Worm (Caenorhabditis elegans) whole organism, L1 larva: ENCODE results near the gene bbs-4.

ENCODE experiments used
- C04F5.9 ChIP-seq: sonication (generic microtip); optimal IDR thresholded peaks from 2 replicates; lab custom pipeline; 2016; ENCODE audit warnings: missing genetic modification characterization, missing compliant biosample characterization
- C34B4.2 ChIP-seq: sonication (generic microtip); optimal IDR thresholded peaks from 2 replicates; lab custom pipeline; 2017; ENCODE audit warnings: mild to moderate bottlenecking, missing genetic modification characterization, missing compliant biosample characterization
- F16B12.6 ChIP-seq: fragments of 150-350 bp; optimal IDR thresholded peaks from 2 replicates; lab custom pipeline; 2014; ENCODE audit warnings: missing biosample characterization, missing genetic modification characterization
- Y116A8C.19 ChIP-seq: sonication (generic microtip); optimal IDR thresholded peaks from 2 replicates; lab custom pipeline; 2016; ENCODE audit warnings: missing compliant biosample characterization, missing genetic modification characterization, borderline replicate concordance
- aly-2 ChIP-seq: fragments of 150-350 bp; optimal IDR thresholded peaks from 2 replicates; lab custom pipeline; 2014; ENCODE audit warnings: missing biosample characterization, missing genetic modification characterization
- ama-1 ChIP-seq: fragments of 150-350 bp; optimal IDR thresholded peaks from 2 replicates; lab custom pipeline; 2014
- blmp-1 ChIP-seq: fragments of 150-350 bp; optimal IDR thresholded peaks from 2 replicates; lab custom pipeline; 2014; ENCODE audit warnings: missing biosample characterization, missing genetic modification characterization
- ceh-8 ChIP-seq: fragments of 200-800 bp; sonication (Bioruptor generic); optimal IDR thresholded peaks from 2 replicates; lab custom pipeline; 2018; ENCODE audit warnings: mild to moderate bottlenecking, missing genetic modification characterization, moderate library complexity, missing compliant biosample characterization
- ceh-90 ChIP-seq: sonication (generic microtip); optimal IDR thresholded peaks from 2 replicates; lab custom pipeline; 2016; ENCODE audit warnings: missing genetic modification characterization, missing compliant biosample characterization
- dsc-1 ChIP-seq: sonication (generic microtip); optimal IDR thresholded peaks from 2 replicates; lab custom pipeline; 2016; ENCODE audit warnings: mild to moderate bottlenecking, missing genetic modification characterization, missing compliant biosample characterization
- efl-1 ChIP-seq, 4 experiments: fragments of 150-350 bp; optimal IDR thresholded peaks in 3 of 4; peaks in 1 of 4; 1 replicate in 1 of 4; 2 replicates in 3 of 4; lab custom pipeline; 2014; ENCODE audit warnings: missing biosample characterization in 2 of 4, missing genetic modification characterization in 2 of 4, missing genetic modification reagents in 2 of 4
- elt-2 ChIP-seq: sonication (generic microtip); optimal IDR thresholded peaks from 2 replicates; lab custom pipeline; 2016; ENCODE audit warnings: missing genetic modification characterization, mild to moderate bottlenecking, inconsistent platforms, missing compliant biosample characterization, missing genetic modification reagents
- elt-3 ChIP-seq, 6 experiments: fragments of 150-350 bp in 1 of 6; sonication (generic microtip); optimal IDR thresholded peaks; 2 replicates each; lab custom pipeline; 2017 to 2018; ENCODE audit warnings: missing biosample characterization in 6 of 6, missing genetic modification characterization in 6 of 6, inconsistent platforms in 1 of 6
- ets-5 ChIP-seq: fragments of 200-800 bp; sonication (Bioruptor generic); IDR thresholded peaks from 2 replicates; pipeline ENCODE4 v1.3.6; 2022; ENCODE audit warnings: missing genetic modification characterization, missing compliant biosample characterization
- fkh-4 ChIP-seq: sonication (generic microtip); optimal IDR thresholded peaks from 2 replicates; lab custom pipeline; 2016; ENCODE audit warnings: missing compliant biosample characterization, missing genetic modification characterization, borderline replicate concordance
- irx-1 ChIP-seq: sonication (generic microtip); optimal IDR thresholded peaks from 2 replicates; lab custom pipeline; 2016; ENCODE audit warnings: missing genetic modification characterization, missing compliant biosample characterization
- lin-13 ChIP-seq: fragments of 150-350 bp; optimal IDR thresholded peaks from 2 replicates; lab custom pipeline; 2014; ENCODE audit warnings: missing biosample characterization, missing genetic modification reagents, missing genetic modification characterization
- lin-14 ChIP-seq: fragments of 200-800 bp; sonication (Bioruptor generic); optimal IDR thresholded peaks from 2 replicates; lab custom pipeline; 2018; ENCODE audit warnings: mild to moderate bottlenecking, missing genetic modification characterization, moderate library complexity, missing compliant biosample characterization
- lin-35 ChIP-seq, 2 experiments: fragments of 150-350 bp; optimal IDR thresholded peaks; 2 replicates each; lab custom pipeline; 2014; ENCODE audit warnings: missing biosample characterization in 2 of 2, missing genetic modification characterization in 2 of 2, missing genetic modification reagents in 2 of 2
- lin-39 ChIP-seq: fragments of 150-350 bp; optimal IDR thresholded peaks from 2 replicates; lab custom pipeline; 2014; ENCODE audit warnings: missing biosample characterization, missing genetic modification reagents, missing genetic modification characterization
- lsy-2 ChIP-seq, 2 experiments: fragments of 150-350 bp; optimal IDR thresholded peaks; 2 replicates each; lab custom pipeline; 2014; ENCODE audit warnings: missing biosample characterization in 2 of 2, missing genetic modification characterization in 2 of 2
- mab-9 ChIP-seq: fragments of 200-800 bp; sonication (Bioruptor generic); IDR thresholded peaks from 2 replicates; pipeline ENCODE4 v1.3.6; 2022; ENCODE audit warnings: missing genetic modification reagents, missing genetic modification characterization, missing compliant biosample characterization
- mdl-1 ChIP-seq, 2 experiments: fragments of 150-350 bp; optimal IDR thresholded peaks; 2 replicates each; lab custom pipeline; 2014 to 2017; ENCODE audit warnings: missing biosample characterization in 2 of 2, missing genetic modification characterization in 2 of 2, inconsistent platforms in 1 of 2
- mef-2 ChIP-seq: fragments of 150-350 bp; optimal IDR thresholded peaks from 2 replicates; lab custom pipeline; 2014; ENCODE audit warnings: missing biosample characterization, missing genetic modification characterization
- mep-1 ChIP-seq: fragments of 150-350 bp; optimal IDR thresholded peaks from 2 replicates; lab custom pipeline; 2014; ENCODE audit warnings: missing biosample characterization, missing genetic modification characterization
- nhr-11 ChIP-seq: fragments of 150-350 bp; optimal IDR thresholded peaks from 2 replicates; lab custom pipeline; 2014; ENCODE audit warnings: missing biosample characterization, missing genetic modification characterization
- nhr-12 ChIP-seq: sonication (generic microtip); optimal IDR thresholded peaks from 2 replicates; lab custom pipeline; 2017; ENCODE audit warnings: missing biosample characterization, missing genetic modification characterization
- nhr-19 ChIP-seq: fragments of 200-800 bp; sonication (Bioruptor generic); conservative IDR thresholded peaks from 2 replicates; pipeline ENCODE4 v1.3.6; 2022; ENCODE audit warnings: missing genetic modification characterization, missing compliant biosample characterization
- nhr-20 ChIP-seq: sonication (generic microtip); optimal IDR thresholded peaks from 2 replicates; lab custom pipeline; 2016; ENCODE audit warnings: mild to moderate bottlenecking, missing genetic modification characterization, missing compliant biosample characterization
- nhr-28 ChIP-seq: fragments of 150-350 bp; optimal IDR thresholded peaks from 2 replicates; lab custom pipeline; 2014; ENCODE audit warnings: missing biosample characterization, missing genetic modification characterization
- nhr-76 ChIP-seq: sonication (generic microtip); optimal IDR thresholded peaks from 2 replicates; lab custom pipeline; 2017; ENCODE audit warnings: missing biosample characterization, missing genetic modification characterization
- nhr-85 ChIP-seq: sonication (generic microtip); peaks from one replicate; lab custom pipeline; 2016; ENCODE audit warnings: missing genetic modification characterization, inconsistent platforms, missing compliant biosample characterization
- nhr-90 ChIP-seq: sonication (generic microtip); optimal IDR thresholded peaks from 2 replicates; lab custom pipeline; 2016; ENCODE audit warnings: mild to moderate bottlenecking, missing genetic modification characterization, missing compliant biosample characterization; ENCODE audit not compliant: poor library complexity
- rnt-1 ChIP-seq: sonication (generic microtip); optimal IDR thresholded peaks from 2 replicates; lab custom pipeline; 2016; ENCODE audit warnings: mild to moderate bottlenecking, missing genetic modification characterization, moderate library complexity, missing compliant biosample characterization
- skn-1 ChIP-seq: fragments of 150-350 bp; optimal IDR thresholded peaks from 2 replicates; lab custom pipeline; 2014; ENCODE audit warnings: missing biosample characterization, missing genetic modification characterization
- snpc-4 ChIP-seq: fragments of 150-350 bp; optimal IDR thresholded peaks from 2 replicates; lab custom pipeline; 2014; ENCODE audit warnings: missing biosample characterization, missing genetic modification characterization
- snu-23 ChIP-seq: sonication (generic microtip); optimal IDR thresholded peaks from 2 replicates; lab custom pipeline; 2016; ENCODE audit warnings: missing genetic modification characterization, missing compliant biosample characterization
- sptf-1 ChIP-seq: fragments of 150-350 bp; optimal IDR thresholded peaks from 2 replicates; lab custom pipeline; 2014; ENCODE audit warnings: missing biosample characterization, missing genetic modification characterization
- tbx-2 ChIP-seq: sonication (generic microtip); optimal IDR thresholded peaks from 2 replicates; lab custom pipeline; 2016; ENCODE audit warnings: missing genetic modification characterization, missing compliant biosample characterization
- tlp-1 ChIP-seq: fragments of 150-350 bp; optimal IDR thresholded peaks from 2 replicates; lab custom pipeline; 2014; ENCODE audit warnings: missing biosample characterization, missing genetic modification characterization
- unc-30 ChIP-seq: sonication (generic microtip); optimal IDR thresholded peaks from 2 replicates; lab custom pipeline; 2017; ENCODE audit warnings: missing biosample characterization, missing genetic modification characterization
- unc-86 ChIP-seq: sonication (generic microtip); optimal IDR thresholded peaks from 2 replicates; lab custom pipeline; 2016; ENCODE audit warnings: missing genetic modification characterization, missing compliant biosample characterization
- zag-1 ChIP-seq: fragments of 150-350 bp; optimal IDR thresholded peaks from 2 replicates; lab custom pipeline; 2014; ENCODE audit warnings: missing biosample characterization, missing genetic modification characterization
- zip-4 ChIP-seq: fragments of 200-800 bp; sonication (Bioruptor generic); optimal IDR thresholded peaks from 2 replicates; lab custom pipeline; 2018; ENCODE audit warnings: mild to moderate bottlenecking, missing genetic modification characterization, moderate library complexity, missing compliant biosample characterization
- ztf-4 ChIP-seq: fragments of 150-350 bp; optimal IDR thresholded peaks from 2 replicates; lab custom pipeline; 2014; ENCODE audit warnings: missing biosample characterization, missing genetic modification characterization

Gene bbs-4

DNA sequence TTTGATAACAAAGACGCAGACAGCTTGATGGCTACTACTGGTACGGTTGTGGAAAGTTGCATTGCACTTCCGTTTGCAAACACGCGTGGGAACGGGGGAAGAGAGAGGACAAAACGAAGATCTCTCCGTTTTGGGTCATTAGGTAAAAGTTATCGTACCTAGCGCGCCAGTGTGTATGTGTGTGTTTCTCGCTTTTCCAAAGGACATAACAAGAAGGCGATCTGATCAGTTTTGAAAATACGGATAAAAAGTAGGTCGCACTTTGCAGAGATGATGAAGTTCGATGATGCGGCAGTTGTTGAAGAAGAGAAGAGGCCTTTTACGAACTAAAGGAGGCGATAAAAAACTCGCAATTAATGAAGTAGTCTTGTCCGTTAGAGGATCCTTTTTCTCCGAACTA is 33.1 kb upstream of the bbs-4 start:
- TF ChIP-seq blmp-1 (tag; lab: Kevin White, UChicago) (peak; percentile 93), mab-9 (GFP tag; lab: Robert Waterston, UW) (no peak), elt-3 (tag; optimal IDR thresholded peaks at IDR 0.05; lab: Kevin White, UChicago) (peak in 1 of 6 experiments; percentile 38)

DNA sequence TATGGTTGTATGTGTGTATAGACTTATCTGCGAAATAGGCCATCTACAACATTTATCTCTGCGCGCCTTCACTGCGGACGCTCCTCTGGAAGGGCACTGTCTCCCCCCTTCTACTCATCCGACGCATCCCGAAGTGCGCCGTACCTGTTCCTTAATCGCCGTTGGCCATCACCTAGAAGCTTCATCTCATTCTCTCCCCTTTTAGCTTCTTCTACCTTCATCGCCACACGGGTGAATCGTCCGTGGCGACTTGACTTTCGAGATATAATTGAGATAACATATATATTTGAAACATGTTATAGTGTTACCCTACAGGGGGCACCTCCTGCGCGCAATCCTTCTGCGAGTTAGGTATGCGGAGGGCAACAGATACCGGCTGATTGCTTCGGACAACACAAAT is 30.1 kb upstream of the bbs-4 start:
- no peak for TF ChIP-seq tlp-1
- TF ChIP-seq nhr-85 (tag; lab: Kevin White, UChicago), result peak; percentile 12
- no peak for TF ChIP-seq mep-1

DNA sequence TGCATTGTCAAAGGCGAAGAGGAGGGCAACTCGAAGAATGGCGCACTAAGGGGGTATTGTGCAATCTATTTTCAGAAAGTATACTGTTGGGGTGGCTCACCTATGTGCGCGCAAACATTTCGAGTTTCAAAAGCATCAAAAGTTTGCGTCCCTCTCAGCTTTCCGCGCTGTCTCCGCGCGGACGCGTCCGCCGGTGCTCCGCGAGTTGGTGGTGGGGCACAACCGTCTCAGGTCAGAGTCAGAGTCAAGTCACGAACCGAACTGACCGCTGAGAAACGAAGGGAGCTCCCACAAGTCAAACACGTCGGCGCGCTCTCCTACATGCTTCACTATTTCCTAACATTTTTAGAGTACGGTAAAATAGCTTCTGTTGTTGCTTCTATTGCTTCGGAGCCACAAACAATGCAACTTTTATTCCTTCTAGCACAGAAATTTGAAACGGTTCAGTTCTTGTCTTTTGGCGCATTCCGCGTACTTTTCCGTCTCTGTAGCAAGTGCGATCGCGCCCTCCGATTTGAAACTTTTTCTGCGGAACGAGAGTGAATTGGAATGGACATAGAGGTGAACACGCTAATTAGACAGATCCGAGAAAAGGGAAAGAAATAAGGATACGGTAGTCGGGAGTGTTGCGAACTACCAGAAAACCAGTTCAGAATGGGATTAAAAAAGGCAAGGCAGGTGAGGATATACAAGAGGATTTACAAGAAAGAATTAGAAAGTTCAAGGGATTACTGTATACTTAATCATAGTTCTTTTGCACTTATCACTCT is 27.5 kb upstream of the bbs-4 start:
- TF ChIP-seq skn-1 (tag; lab: Kevin White, UChicago) (no peak), nhr-90 (tag; lab: Kevin White, UChicago) (no peak), blmp-1 (tag; lab: Kevin White, UChicago) (peak; percentile 96), mdl-1 (tag; optimal IDR thresholded peaks at IDR 0.05; lab: Kevin White, UChicago) (no peak), Y116A8C.19 (tag; lab: Kevin White, UChicago) (no peak), ceh-8 (GFP tag; lab: Kevin White, UChicago) (no peak), snpc-4 (no peak), ama-1 (no peak), tbx-2 (tag; lab: Kevin White, UChicago) (no peak), elt-2 (tag; lab: Kevin White, UChicago) (no peak), zag-1 (no peak), efl-1 (optimal IDR thresholded peaks at IDR 0.05; lab: Kevin White, UChicago) (no peak), efl-1 (GFP tag; optimal IDR thresholded peaks at IDR 0.05 in 1 of 2; lab: Kevin White, UChicago) (peak in 1 of 2 experiments; percentile 51), C04F5.9 (tag; lab: Kevin White, UChicago) (no peak), unc-30 (no peak), nhr-20 (tag; lab: Kevin White, UChicago) (no peak), nhr-76 (tag; lab: Kevin White, UChicago) (no peak)
- TF ChIP-seq, all 84 proteins: peak for 2

DNA sequence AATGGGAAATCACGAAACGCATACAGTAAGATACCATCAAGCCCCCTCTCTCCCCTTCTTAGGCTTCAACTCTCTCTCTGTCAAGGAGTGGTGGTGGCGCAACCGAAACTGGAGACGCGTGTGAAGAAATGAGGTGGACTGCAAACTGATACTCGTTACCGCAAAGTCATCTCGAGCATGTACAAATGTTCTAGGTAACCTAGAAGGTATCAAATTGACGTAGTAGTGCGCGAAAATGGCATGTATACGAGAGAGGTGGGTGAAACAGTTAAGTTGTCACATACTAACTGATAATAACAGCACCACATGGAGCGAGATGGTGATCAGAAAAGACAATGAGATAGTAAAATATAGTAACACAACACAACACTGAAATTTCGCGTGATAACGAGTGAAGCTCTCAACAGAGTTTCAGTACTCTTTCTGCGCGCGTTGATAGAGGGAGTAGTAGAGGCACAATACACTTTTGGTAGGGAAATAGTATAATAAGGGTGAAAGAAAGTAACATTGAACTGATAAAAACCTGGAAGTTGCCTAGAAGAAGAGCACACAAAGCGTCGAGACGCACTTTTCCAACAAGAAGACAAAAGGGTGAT is 26.3 kb upstream of the bbs-4 start:
- no peak for TF ChIP-seq nhr-11 (tag; lab: Kevin White, UChicago)
- TF ChIP-seq mef-2 (tag; lab: Kevin White, UChicago), result no peak
- TF ChIP-seq irx-1 (tag; lab: Kevin White, UChicago), result no peak
- TF ChIP-seq nhr-19 (GFP tag; lab: Robert Waterston, UW), result no peak
- TF ChIP-seq dsc-1 (tag; lab: Kevin White, UChicago), result no peak
- TF ChIP-seq C34B4.2 (tag; lab: Kevin White, UChicago), result no peak
- no peak for TF ChIP-seq fkh-4 (tag; lab: Kevin White, UChicago)
- no peak for TF ChIP-seq tbx-2 (tag; lab: Kevin White, UChicago)
- TF ChIP-seq nhr-28, result no peak
- TF ChIP-seq snu-23 (GFP tag; lab: Kevin White, UChicago), result no peak
- no peak for TF ChIP-seq Y116A8C.19 (tag; lab: Kevin White, UChicago)
- TF ChIP-seq lsy-2 (tag; optimal IDR thresholded peaks at IDR 0.05; lab: Kevin White, UChicago), result no peak
- TF ChIP-seq zip-4 (GFP tag; lab: Kevin White, UChicago), result no peak
- peak in 1 of 2 experiments; percentile 43 for TF ChIP-seq lin-35 (GFP tag; optimal IDR thresholded peaks at IDR 0.05; lab: Kevin White, UChicago)
- TF ChIP-seq unc-86, result no peak
- TF ChIP-seq rnt-1, result no peak
- TF ChIP-seq elt-2 (tag; lab: Kevin White, UChicago), result peak; percentile 82
- no peak for TF ChIP-seq mep-1
- TF ChIP-seq C04F5.9 (tag; lab: Kevin White, UChicago), result no peak
- TF ChIP-seq nhr-20 (tag; lab: Kevin White, UChicago), result peak; percentile 10
- TF ChIP-seq aly-2 (tag; lab: Kevin White, UChicago), result no peak
- TF ChIP-seq nhr-12, result no peak
- TF ChIP-seq lin-39 (tag; lab: Kevin White, UChicago), result no peak
- TF ChIP-seq sptf-1 (tag; lab: Kevin White, UChicago), result no peak
- TF ChIP-seq blmp-1 (tag; lab: Kevin White, UChicago), result peak; percentile 2
- TF ChIP-seq lin-14 (GFP tag; lab: Kevin White, UChicago), result peak; percentile 20
- TF ChIP-seq ceh-90 (tag; lab: Kevin White, UChicago), result no peak
- no peak for TF ChIP-seq nhr-76 (tag; lab: Kevin White, UChicago)
- TF ChIP-seq lin-13 (GFP tag; lab: Kevin White, UChicago), result no peak
- no peak for TF ChIP-seq ztf-4
- TF ChIP-seq F16B12.6 (tag; lab: Kevin White, UChicago), result no peak
- TF ChIP-seq efl-1 (optimal IDR thresholded peaks at IDR 0.05; lab: Kevin White, UChicago), result no peak
- TF ChIP-seq efl-1 (GFP tag; optimal IDR thresholded peaks at IDR 0.05 in 1 of 2; lab: Kevin White, UChicago), result peak in 1 of 2 experiments; percentile 80
- no peak for TF ChIP-seq ets-5 (GFP tag; lab: Robert Waterston, UW)
